Fruit fly (Drosophila melanogaster) whole organism, embryonic: ENCODE results near the gene Setx.

ENCODE experiments used
- Aef1 ChIP-seq: fragments of 200-800 bp; sonication (Bioruptor generic); IDR thresholded peaks from 3 replicates; pipeline ENCODE4 v1.3.6; 2022; ENCODE audit warnings: missing biosample characterization, missing genetic modification characterization
- B-H1 ChIP-seq: fragments of 200-800 bp; sonication (Bioruptor generic); IDR thresholded peaks from 3 replicates; pipeline ENCODE4 v1.3.6; 2022; ENCODE audit warnings: missing biosample characterization, missing genetic modification characterization
- B-H2 ChIP-seq: fragments of 200-800 bp; sonication (Bioruptor generic); optimal IDR thresholded peaks from 2 replicates; lab custom pipeline; 2018; ENCODE audit warnings: missing biosample characterization, mild to moderate bottlenecking, missing genetic modification characterization
- BEAF-32 ChIP-seq: fragments of 200-800 bp; sonication (Bioruptor generic); optimal IDR thresholded peaks from 3 replicates; lab custom pipeline; 2017; ENCODE audit warnings: missing biosample characterization, missing genetic modification characterization, mild to moderate bottlenecking, moderate library complexity, missing genetic modification reagents
- CG10321 ChIP-seq: fragments of 200-800 bp; sonication (Bioruptor generic); IDR thresholded peaks from 2 replicates; pipeline ENCODE4 v1.3.6; 2022; ENCODE audit warnings: missing biosample characterization, missing genetic modification characterization
- CG11695 ChIP-seq: fragments of 200-800 bp; sonication (Bioruptor generic); IDR thresholded peaks from 3 replicates; pipeline ENCODE4 v1.3.6; 2022; ENCODE audit warnings: missing biosample characterization, missing genetic modification characterization
- CG12236 ChIP-seq: fragments of 200-800 bp; sonication (Bioruptor generic); optimal IDR thresholded peaks from 2 replicates; lab custom pipeline; 2016; ENCODE audit warnings: missing biosample characterization, missing genetic modification characterization
- CG12769 ChIP-seq: fragments of 200-800 bp; sonication (Bioruptor generic); optimal IDR thresholded peaks from 2 replicates; lab custom pipeline; 2019; ENCODE audit warnings: missing biosample characterization, mild to moderate bottlenecking, missing genetic modification characterization, moderate library complexity
- CG17829 ChIP-seq: fragments of 200-800 bp; optimal IDR thresholded peaks from 2 replicates; lab custom pipeline; 2019; ENCODE audit warnings: missing biosample characterization, mild to moderate bottlenecking, missing genetic modification characterization, moderate library complexity
- CG18011 ChIP-seq: fragments of 200-800 bp; sonication (Bioruptor generic); optimal IDR thresholded peaks from 2 replicates; lab custom pipeline; 2017; ENCODE audit warnings: missing biosample characterization, missing genetic modification characterization, mild to moderate bottlenecking, moderate library complexity, missing genotype
- CG30020 ChIP-seq: fragments of 200-800 bp; optimal IDR thresholded peaks from 2 replicates; lab custom pipeline; 2019; ENCODE audit warnings: missing biosample characterization, mild to moderate bottlenecking, missing genetic modification characterization, moderate library complexity
- CG3065 ChIP-seq: fragments of 200-800 bp; sonication (Bioruptor generic); optimal IDR thresholded peaks from 2 replicates; lab custom pipeline; 2016; ENCODE audit warnings: missing biosample characterization, missing genetic modification characterization
- CG31388 ChIP-seq: fragments of 200-800 bp; sonication (Bioruptor generic); optimal IDR thresholded peaks from 2 replicates; lab custom pipeline; 2016; ENCODE audit warnings: missing biosample characterization, missing genetic modification characterization
- CG32767 ChIP-seq: fragments of 200-800 bp; sonication (Bioruptor generic); IDR thresholded peaks from 2 replicates; pipeline ENCODE4 v1.3.6; 2022; ENCODE audit warnings: missing biosample characterization, missing genetic modification characterization
- CG3407 ChIP-seq: fragments of 200-800 bp; sonication (Bioruptor generic); optimal IDR thresholded peaks from 2 replicates; lab custom pipeline; 2018; ENCODE audit warnings: missing biosample characterization, mild to moderate bottlenecking, missing genetic modification characterization
- CG6689 ChIP-seq: fragments of 200-800 bp; sonication (Bioruptor generic); IDR thresholded peaks from 2 replicates; pipeline ENCODE4 v1.3.6; 2022; ENCODE audit warnings: missing biosample characterization, missing genetic modification characterization
- CG6854 ChIP-seq: fragments of 200-800 bp; sonication (Bioruptor generic); optimal IDR thresholded peaks from 3 replicates; lab custom pipeline; 2017; ENCODE audit warnings: missing biosample characterization, mild to moderate bottlenecking, missing genetic modification characterization
- CG7556 ChIP-seq: fragments of 200-800 bp; sonication (Bioruptor generic); optimal IDR thresholded peaks from 2 replicates; lab custom pipeline; 2017; ENCODE audit warnings: missing biosample characterization, mild to moderate bottlenecking, missing genetic modification characterization
- CG9437 ChIP-seq: fragments of 200-800 bp; sonication (Bioruptor generic); optimal IDR thresholded peaks from 2 replicates; lab custom pipeline; 2018; ENCODE audit warnings: missing biosample characterization, mild to moderate bottlenecking, missing genetic modification characterization
- CG9817 ChIP-seq: fragments of 200-800 bp; sonication (Bioruptor generic); optimal IDR thresholded peaks from 2 replicates; lab custom pipeline; 2018; ENCODE audit warnings: missing biosample characterization, mild to moderate bottlenecking, missing genetic modification characterization, moderate library complexity
- CG9932 ChIP-seq: fragments of 200-800 bp; sonication (Bioruptor generic); IDR thresholded peaks from 2 replicates; pipeline ENCODE4 v1.3.6; 2022; ENCODE audit warnings: missing biosample characterization, missing genetic modification characterization
- CoRest ChIP-seq: fragments of 200-800 bp; sonication (Bioruptor generic); optimal IDR thresholded peaks from 3 replicates; lab custom pipeline; 2018; ENCODE audit warnings: missing biosample characterization, mild to moderate bottlenecking, missing genetic modification characterization, moderate library complexity
- Dip3 ChIP-seq: fragments of 200-800 bp; sonication (Bioruptor generic); optimal IDR thresholded peaks from 3 replicates; lab custom pipeline; 2016; ENCODE audit warnings: missing biosample characterization, missing genetic modification characterization
- Dll ChIP-seq: fragments of 200-800 bp; sonication (Bioruptor generic); IDR thresholded peaks from 4 replicates; pipeline ENCODE4 v1.3.6; 2022; ENCODE audit warnings: missing biosample characterization, missing genetic modification characterization; ENCODE audit not compliant: partially characterized antibody
- Doc2 ChIP-seq: fragments of 200-800 bp; sonication (Bioruptor generic); IDR thresholded peaks from 2 replicates; pipeline ENCODE4 v1.3.6; 2022; ENCODE audit warnings: missing biosample characterization, missing genetic modification characterization
- Gsc ChIP-seq: fragments of 200-800 bp; sonication (Bioruptor generic); IDR thresholded peaks from 2 replicates; pipeline ENCODE4 v1.3.6; 2022; ENCODE audit warnings: missing biosample characterization, missing genetic modification characterization
- Lim3 ChIP-seq: fragments of 200-800 bp; sonication (Bioruptor generic); IDR thresholded peaks from 2 replicates; pipeline ENCODE4 v1.3.6; 2022; ENCODE audit warnings: missing biosample characterization, missing genetic modification characterization
- Six4 ChIP-seq: fragments of 200-800 bp; sonication (Bioruptor generic); optimal IDR thresholded peaks from 2 replicates; lab custom pipeline; 2016; ENCODE audit warnings: missing biosample characterization, missing genetic modification characterization
- ac ChIP-seq: fragments of 200-800 bp; sonication (Bioruptor generic); optimal IDR thresholded peaks from 3 replicates; lab custom pipeline; 2017; ENCODE audit warnings: missing biosample characterization, mild to moderate bottlenecking, missing genetic modification characterization
- ap ChIP-seq: fragments of 200-800 bp; sonication (Bioruptor generic); IDR thresholded peaks from 2 replicates; pipeline ENCODE4 v1.3.6; 2022; ENCODE audit warnings: missing biosample characterization, missing genetic modification characterization
- az2 ChIP-seq: fragments of 200-800 bp; sonication (Bioruptor generic); optimal IDR thresholded peaks from 3 replicates; lab custom pipeline; 2016; ENCODE audit warnings: missing biosample characterization, missing genetic modification characterization
- bowl ChIP-seq: fragments of 200-800 bp; sonication (Bioruptor generic); IDR thresholded peaks from 2 replicates; pipeline ENCODE4 v1.3.6; 2022; ENCODE audit warnings: missing biosample characterization, missing genetic modification characterization
- br ChIP-seq: fragments of >200 bp; optimal IDR thresholded peaks from 2 replicates; lab custom pipeline; 2017
- cad ChIP-seq: fragments of >200 bp; optimal IDR thresholded peaks from 2 replicates; lab custom pipeline; 2017; ENCODE audit warnings: missing biosample characterization, missing genetic modification characterization
- chn ChIP-seq: fragments of 200-800 bp; sonication (Bioruptor generic); optimal IDR thresholded peaks from 2 replicates; lab custom pipeline; 2016; ENCODE audit warnings: missing biosample characterization, missing genetic modification characterization
- eve ChIP-seq, 2 experiments: fragments of >200 bp; optimal IDR thresholded peaks; 2 replicates each; lab custom pipeline; 2017; ENCODE audit warnings: missing biosample characterization in 2 of 2, missing genetic modification characterization in 2 of 2
- gcm ChIP-seq: fragments of 200-800 bp; sonication (Bioruptor generic); optimal IDR thresholded peaks from 2 replicates; lab custom pipeline; 2019; ENCODE audit warnings: missing biosample characterization, mild to moderate bottlenecking, missing genetic modification characterization, moderate library complexity
- gro ChIP-seq: fragments of 200-800 bp; sonication (Bioruptor generic); optimal IDR thresholded peaks from 2 replicates; lab custom pipeline; 2016; ENCODE audit warnings: missing biosample characterization, missing genetic modification characterization
- gsb-n ChIP-seq: fragments of 200-800 bp; sonication (Bioruptor generic); optimal IDR thresholded peaks from 3 replicates; lab custom pipeline; 2018; ENCODE audit warnings: missing biosample characterization, mild to moderate bottlenecking, missing genetic modification characterization
- h ChIP-seq: fragments of >200 bp; optimal IDR thresholded peaks from 2 replicates; lab custom pipeline; 2017
- lmd ChIP-seq: fragments of 200-800 bp; sonication (Bioruptor generic); IDR thresholded peaks from 2 replicates; pipeline ENCODE4 v1.3.6; 2022; ENCODE audit warnings: missing biosample characterization, missing genetic modification characterization
- onecut ChIP-seq: fragments of 200-800 bp; sonication (Bioruptor generic); IDR thresholded peaks from 2 replicates; pipeline ENCODE4 v1.3.6; 2022; ENCODE audit warnings: missing biosample characterization, missing genetic modification characterization
- org-1 ChIP-seq: fragments of 200-800 bp; sonication (Bioruptor generic); optimal IDR thresholded peaks from 2 replicates; lab custom pipeline; 2017; ENCODE audit warnings: missing biosample characterization, missing genetic modification characterization
- pan ChIP-seq, 4 experiments: fragments of >200 bp in 3 of 4; fragments of 200-800 bp in 1 of 4; sonication (Bioruptor generic) in 1 of 4; optimal IDR thresholded peaks in 3 of 4; IDR thresholded peaks in 1 of 4; 2 replicates each; pipeline versions ENCODE4 v1.3.6 to Lab custom; 2017 to 2022; ENCODE audit warnings: missing biosample characterization in 2 of 4, missing genetic modification characterization in 2 of 4, mixed read lengths in 1 of 4
- pzg ChIP-seq: fragments of 200-800 bp; sonication (Bioruptor generic); optimal IDR thresholded peaks from 3 replicates; lab custom pipeline; 2018; ENCODE audit warnings: missing biosample characterization, mild to moderate bottlenecking, missing genetic modification characterization, moderate library complexity
- seq ChIP-seq: fragments of 200-800 bp; sonication (Bioruptor generic); IDR thresholded peaks from 2 replicates; pipeline ENCODE4 v1.3.6; 2022; ENCODE audit warnings: missing biosample characterization, missing genetic modification characterization
- shn ChIP-seq: fragments of 200-800 bp; sonication (Bioruptor generic); optimal IDR thresholded peaks from 3 replicates; lab custom pipeline; 2016; ENCODE audit warnings: missing biosample characterization, missing genetic modification characterization
- sug ChIP-seq: fragments of 200-800 bp; optimal IDR thresholded peaks from 2 replicates; lab custom pipeline; 2019; ENCODE audit warnings: missing biosample characterization, mild to moderate bottlenecking, missing genetic modification characterization, moderate library complexity
- tin ChIP-seq: fragments of 200-800 bp; sonication (Bioruptor generic); optimal IDR thresholded peaks from 3 replicates; lab custom pipeline; 2016; ENCODE audit warnings: missing biosample characterization, missing genetic modification characterization
- wdn ChIP-seq: fragments of 200-800 bp; sonication (Bioruptor generic); IDR thresholded peaks from 2 replicates; pipeline ENCODE4 v1.3.6; 2022; ENCODE audit warnings: missing biosample characterization, missing genetic modification characterization

The Setx gene

DNA sequence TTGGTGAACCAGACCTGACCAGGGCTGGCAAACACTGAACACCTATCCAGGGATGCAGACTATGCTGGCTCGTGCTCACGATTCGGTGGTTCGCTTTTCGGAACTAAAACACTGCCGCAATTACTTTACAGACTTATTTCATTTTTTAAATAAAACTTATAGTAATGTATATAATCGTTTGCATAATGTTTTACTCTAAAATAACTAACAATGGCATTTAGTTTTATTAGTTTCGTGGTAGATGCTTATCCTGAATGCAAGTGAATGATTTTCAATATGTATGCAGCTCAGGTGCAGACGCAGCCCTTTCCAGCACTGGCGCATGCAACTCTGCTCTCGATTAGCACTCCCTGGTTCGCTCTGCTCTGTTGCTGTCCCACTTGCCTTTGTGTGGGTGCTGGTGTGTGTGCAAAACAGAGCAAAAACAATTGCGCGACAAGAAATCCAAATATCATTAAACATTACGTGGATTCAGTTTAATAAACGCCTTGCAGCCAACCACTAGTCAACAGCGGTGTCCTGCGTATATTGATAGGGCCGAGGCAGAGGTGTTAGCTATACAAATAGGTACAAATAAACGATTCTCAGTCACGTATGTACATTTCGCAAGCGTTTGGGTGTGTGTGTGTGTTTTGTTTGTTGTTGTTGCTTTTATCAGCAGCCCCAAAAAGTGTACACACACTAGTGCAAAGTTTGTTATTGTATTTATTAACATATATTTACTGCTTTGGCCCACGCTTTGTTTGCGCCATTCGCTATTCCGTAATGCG is 49.5 kb upstream of the Setx start, which contains the start of the genes ERR and Atg18a (continued):
- TF ChIP-seq onecut (GFP tag; lab: Robert Waterston, UW) (peak; percentile 36), eve (GFP tag; optimal IDR thresholded peaks at IDR 0.05; lab: Kevin White, UChicago) (no peak), CG9437 (GFP tag; lab: Kevin White, UChicago) (no peak), Dip3 (GFP tag; lab: Kevin White, UChicago) (peak; percentile 88), CG9932 (peak; percentile 97), CG6854 (GFP tag; lab: Kevin White, UChicago) (no peak), CG30020 (tag; lab: Kevin White, UChicago) (peak; percentile 83), gro (GFP tag; lab: Kevin White, UChicago) (peak; percentile 66), CG18011 (peak; percentile 70), Doc2 (GFP tag; lab: Robert Waterston, UW) (peak; percentile 77; the same call in 1 of the 2 replicates), tin (peak; percentile 82), CG10321 (peak; percentile 69), CG3065 (peak; percentile 13), ap (GFP tag; lab: Robert Waterston, UW) (peak; percentile 74), CG9817 (tag; lab: Kevin White, UChicago) (peak; percentile 91), CG12236 (GFP tag; lab: Kevin White, UChicago) (peak; percentile 25), shn (peak; percentile 82), CoRest (tag; lab: Kevin White, UChicago) (peak; percentile 92), Gsc (GFP tag; lab: Robert Waterston, UW) (peak; percentile 61), lmd (peak; percentile 92), sug (peak; percentile 89), cad (GFP tag; lab: Kevin White, UChicago) (no peak), CG17829 (tag; lab: Kevin White, UChicago) (peak; percentile 89), CG6689 (GFP tag; lab: Robert Waterston, UW) (peak; percentile 86), CG31388 (GFP tag; lab: Kevin White, UChicago) (peak; percentile 41), CG12769 (peak; percentile 77), Lim3 (GFP tag; lab: Robert Waterston, UW) (peak; percentile 45; the same call in 1 of the 2 replicates), bowl (GFP tag; lab: Robert Waterston, UW) (no peak), gsb-n (tag; lab: Kevin White, UChicago) (no peak), pzg (GFP tag; lab: Kevin White, UChicago) (peak; percentile 88), chn (GFP tag; lab: Kevin White, UChicago) (peak; percentile 87), CG7556 (GFP tag; lab: Kevin White, UChicago) (peak; percentile 75), pan (optimal IDR thresholded peaks at IDR 0.05; lab: Kevin White, UChicago) (no peak), pan (GFP tag; optimal IDR thresholded peaks at IDR 0.05 in 1 of 2, IDR thresholded peaks at IDR 0.05 in 1 of 2) (peak in 1 of 2 experiments; percentile 83), ac (GFP tag; lab: Kevin White, UChicago) (no peak), B-H1 (peak; percentile 82), Six4 (peak; percentile 44), wdn (GFP tag; lab: Robert Waterston, UW) (peak; percentile 79; the same call in 1 of the 2 replicates), CG3407 (GFP tag; lab: Kevin White, UChicago) (peak; percentile 28), seq (GFP tag; lab: Robert Waterston, UW) (peak; percentile 77), Aef1 (GFP tag; lab: Robert Waterston, UW) (peak; percentile 91), gcm (GFP tag; lab: Kevin White, UChicago) (peak; percentile 49), Dll (GFP tag; lab: Robert Waterston, UW) (peak; percentile 67), az2 (GFP tag; lab: Kevin White, UChicago) (peak; percentile 82), BEAF-32 (GFP tag; lab: Kevin White, UChicago) (peak; percentile 87), CG11695 (GFP tag; lab: Robert Waterston, UW) (peak; percentile 70; the same call in 1 of the 3 replicates), h (lab: Kevin White, UChicago) (no peak), B-H2 (GFP tag; lab: Kevin White, UChicago) (peak; percentile 85), CG32767 (GFP tag; lab: Robert Waterston, UW) (peak; percentile 76; the same call in 1 of the 2 replicates), br (no peak), org-1 (GFP tag; lab: Kevin White, UChicago) (peak; percentile 30)
